Fruit fly (Drosophila melanogaster) S2 (cell line): ENCODE measurements around the gene Srr.

ENCODE experiments used
- CG8478 ChIP-seq: fragments of >200 bp; optimal IDR thresholded peaks from 2 replicates; lab custom pipeline; 2018
- CTCF ChIP-seq, 2 experiments: fragments of >200 bp; optimal IDR thresholded peaks; 2 replicates each; lab custom pipeline; 2018

DNA sequence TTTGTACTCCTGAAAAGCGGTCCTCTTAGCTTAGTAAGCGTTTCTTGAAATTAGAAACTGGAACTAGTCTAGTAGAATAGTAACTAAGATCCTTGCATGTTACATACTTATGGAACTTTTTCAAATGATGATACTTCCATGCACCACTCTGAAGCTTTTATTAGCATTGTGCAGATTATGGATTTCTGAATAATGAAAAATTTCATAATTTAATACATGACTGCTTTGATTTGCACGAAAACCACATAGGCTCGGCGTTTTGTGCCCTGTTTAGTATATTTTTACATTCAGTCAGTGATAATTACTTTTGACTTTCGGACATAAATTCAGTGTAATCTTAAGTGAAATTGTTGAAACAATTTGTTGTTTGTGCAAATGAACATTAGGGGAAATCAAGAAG, 10.0 kb upstream of the Srr start, which contains the start of gene CG43675:
- TF ChIP-seq CG8478 (no peak), CTCF (optimal IDR thresholded peaks at IDR 0.05; lab: Kevin White, UChicago) (no peak)
